Worm (Caenorhabditis elegans) whole organism, L2 larva: ENCODE results near the gene fat-7.

Source experiments
- F13H6.1 ChIP-seq: sonication (generic microtip); optimal IDR thresholded peaks from 2 replicates; lab custom pipeline; 2016; ENCODE audit warnings: missing genetic modification characterization, missing compliant biosample characterization
- ceh-82 ChIP-seq: fragments of 150-350 bp; optimal IDR thresholded peaks from 2 replicates; lab custom pipeline; 2014; ENCODE audit warnings: missing biosample characterization, missing genetic modification characterization
- lsy-2 ChIP-seq, 2 experiments: fragments of 150-350 bp in 1 of 2; sonication (generic microtip) in 1 of 2; optimal IDR thresholded peaks; 2 replicates each; lab custom pipeline; 2014 to 2017; ENCODE audit warnings: missing biosample characterization in 2 of 2, missing genetic modification characterization in 2 of 2
- nhr-77 ChIP-seq: fragments of 150-350 bp; optimal IDR thresholded peaks from 2 replicates; lab custom pipeline; 2014; ENCODE audit warnings: missing biosample characterization, missing genetic modification characterization
- snpc-4 ChIP-seq: fragments of 150-350 bp; optimal IDR thresholded peaks from 2 replicates; lab custom pipeline; 2014; ENCODE audit warnings: missing biosample characterization, missing genetic modification characterization
- unc-62 ChIP-seq: fragments of 150-350 bp; optimal IDR thresholded peaks from 2 replicates; lab custom pipeline; 2014; ENCODE audit warnings: missing biosample characterization, missing genetic modification reagents, missing genetic modification characterization
- zag-1 ChIP-seq: fragments of 150-350 bp; optimal IDR thresholded peaks from 2 replicates; lab custom pipeline; 2014; ENCODE audit warnings: missing biosample characterization, missing genetic modification characterization
- ztf-4 ChIP-seq: fragments of 150-350 bp; optimal IDR thresholded peaks from 2 replicates; lab custom pipeline; 2014; ENCODE audit warnings: missing biosample characterization, missing genetic modification characterization

DNA sequence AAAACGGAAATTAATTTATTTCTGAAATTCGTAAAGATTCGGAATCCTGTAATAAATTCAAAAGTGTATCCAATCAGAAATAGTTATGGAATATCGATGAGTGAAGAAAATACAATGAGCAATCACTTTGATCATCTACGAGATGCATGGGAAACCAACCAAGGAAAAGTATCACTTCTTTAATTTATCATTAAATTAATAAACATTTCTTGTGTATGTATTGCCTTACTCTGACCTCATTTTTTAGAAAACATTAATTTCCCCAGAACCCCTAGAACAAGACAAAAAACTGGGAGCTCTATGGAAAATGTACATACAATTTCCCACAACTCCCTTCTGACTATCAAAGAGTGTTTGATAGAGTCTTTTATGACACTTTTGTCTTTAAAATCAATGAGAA, 19.0 kb downstream of the fat-7 start, which contains the start of gene F10D2.16:
- TF ChIP-seq unc-62 (GFP tag; lab: Kevin White, UChicago) (no peak), F13H6.1 (tag; lab: Kevin White, UChicago) (no peak), zag-1 (no peak), ceh-82 (tag; lab: Kevin White, UChicago) (no peak), ztf-4 (no peak), nhr-77 (tag; lab: Kevin White, UChicago) (no peak), lsy-2 (tag; optimal IDR thresholded peaks at IDR 0.05; lab: Kevin White, UChicago) (no peak), snpc-4 (tag; lab: Kevin White, UChicago) (no peak)
